Fruit fly (Drosophila melanogaster): ENCODE data around the gene Myc.

Myc gene

DNA sequence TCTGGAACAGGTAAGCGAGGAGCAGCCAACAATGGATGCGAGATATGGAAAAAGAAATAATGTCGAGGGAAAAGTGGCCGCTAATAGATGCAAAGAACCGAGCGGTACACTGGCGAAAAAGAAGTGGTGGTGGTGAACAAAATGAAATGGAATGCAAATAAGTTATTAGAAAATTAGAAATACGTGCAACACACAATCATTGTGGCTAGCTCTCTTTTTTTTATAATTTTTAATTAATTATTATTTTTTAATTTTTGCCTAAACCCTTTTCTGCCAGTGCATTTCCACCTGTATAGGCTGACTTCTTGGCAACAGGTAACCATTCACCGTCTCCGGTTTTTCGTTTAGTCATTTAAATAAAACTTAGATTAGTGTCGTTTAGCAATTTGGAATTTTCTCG is 17.8 kb upstream of the Myc start (continued):
- TF ChIP-seq B-H2 (GFP tag; optimal IDR thresholded peaks at IDR 0.05) (no peak), CG2678 (tag; optimal IDR thresholded peaks at IDR 0.05) (peak; percentile 83), CG12219 (GFP tag; optimal IDR thresholded peaks at IDR 0.05) (peak; percentile 31), dati (GFP tag; IDR thresholded peaks at IDR 0.05) (0 out of 2 replicates have a peak, but pooled peaks have one; percentile 34), sisA (GFP tag; IDR thresholded peaks at IDR 0.05) (peak; percentile 89), Dip3 (GFP tag; optimal IDR thresholded peaks at IDR 0.05) (peak; percentile 18), chm (GFP tag; IDR thresholded peaks at IDR 0.05) (peak; percentile 94), pnt (GFP tag; optimal IDR thresholded peaks at IDR 0.05) (peak; percentile 32), tgo (GFP tag; IDR thresholded peaks at IDR 0.05) (peak; percentile 81), CG16779 (GFP tag; IDR thresholded peaks at IDR 0.05) (no peak), cwo (GFP tag; optimal IDR thresholded peaks at IDR 0.05) (peak; percentile 43), Atf6 (GFP tag; IDR thresholded peaks at IDR 0.05) (peak; percentile 85), CG18262 (tag; optimal IDR thresholded peaks at IDR 0.05) (peak; percentile 87), sens-2 (GFP tag; IDR thresholded peaks at IDR 0.05) (peak; percentile 86), CG12744 (GFP tag; optimal IDR thresholded peaks at IDR 0.05) (no peak), Sox100B (GFP tag; optimal IDR thresholded peaks at IDR 0.05) (peak; percentile 68), C15 (GFP tag; IDR thresholded peaks at IDR 0.05) (0 out of 3 replicates have a peak, but pooled peaks have one; percentile 44), sc (optimal IDR thresholded peaks at IDR 0.05) (no peak), sc (GFP tag; optimal IDR thresholded peaks at IDR 0.05) (peak; percentile 75), CG7745 (tag; optimal IDR thresholded peaks at IDR 0.05) (peak; percentile 61), ham (GFP tag; IDR thresholded peaks at IDR 0.05) (peak; percentile 65; the same call in 1 of the 2 replicates), HLH4C (GFP tag; IDR thresholded peaks at IDR 0.05; ENCODE audit: partially characterized antibody) (no peak), Hmr (GFP tag; optimal IDR thresholded peaks at IDR 0.05) (peak; percentile 66), CG3995 (GFP tag; optimal IDR thresholded peaks at IDR 0.05) (no peak), fd102C (GFP tag; optimal IDR thresholded peaks at IDR 0.05) (peak; percentile 28), TFAM (GFP tag; optimal IDR thresholded peaks at IDR 0.05) (no peak), CG34422 (GFP tag; IDR thresholded peaks at IDR 0.05) (peak; percentile 84), mam (GFP tag; optimal IDR thresholded peaks at IDR 0.05) (peak; percentile 1), fru (optimal IDR thresholded peaks at IDR 0.05) (no peak), bcd (GFP tag; optimal IDR thresholded peaks at IDR 0.05) (peak; percentile 72), dimm (GFP tag; IDR thresholded peaks at IDR 0.05) (peak; percentile 62; the same call in 1 of the 2 replicates), Ets97D (GFP tag; optimal IDR thresholded peaks at IDR 0.05) (no peak), rib (GFP tag; IDR thresholded peaks at IDR 0.05) (0 out of 2 replicates have a peak, but pooled peaks have one; percentile 48), CG10543 (GFP tag; optimal IDR thresholded peaks at IDR 0.05) (peak; percentile 15), Asciz (GFP tag; optimal IDR thresholded peaks at IDR 0.05) (peak; percentile 54), CG17186 (GFP tag; optimal IDR thresholded peaks at IDR 0.05) (no peak), kah (GFP tag; optimal IDR thresholded peaks at IDR 0.05) (peak; percentile 1), CG2889 (GFP tag; IDR thresholded peaks at IDR 0.05) (peak; percentile 62; the same call in 2 of the 3 replicates), CG8944 (GFP tag; optimal IDR thresholded peaks at IDR 0.05) (peak; percentile 21), Adf1 (GFP tag; IDR thresholded peaks at IDR 0.05) (no peak), Ravus (GFP tag; IDR thresholded peaks at IDR 0.05) (peak; percentile 36; the same call in 1 of the 2 replicates), mirr (GFP tag; optimal IDR thresholded peaks at IDR 0.05) (no peak), ERR (GFP tag; optimal IDR thresholded peaks at IDR 0.05) (no peak), Ptx1 (GFP tag; IDR thresholded peaks at IDR 0.05) (peak; percentile 79), CG11695 (GFP tag; IDR thresholded peaks at IDR 0.05) (peak; percentile 83), shn (GFP tag; optimal IDR thresholded peaks at IDR 0.05) (peak; percentile 14), CG4730 (GFP tag; IDR thresholded peaks at IDR 0.05) (peak; percentile 70), gfzf (GFP tag; optimal IDR thresholded peaks at IDR 0.05) (no peak), CG14014 (GFP tag; IDR thresholded peaks at IDR 0.05) (peak; percentile 79), cas (GFP tag; IDR thresholded peaks at IDR 0.05) (peak; percentile 64; the same call in 1 of the 2 replicates), fd3F (GFP tag; optimal IDR thresholded peaks at IDR 0.05) (peak; percentile 48), CG8290 (GFP tag; optimal IDR thresholded peaks at IDR 0.05) (peak; percentile 65), CG8290 (tag; optimal IDR thresholded peaks at IDR 0.05) (no peak)
